Fruit fly (Drosophila melanogaster) whole organism, embryonic: ENCODE measurements around the gene wisp.
A peak's percentile ranks its signal among the peaks of the same experiment; 100 is the strongest.

Source experiments
- Ada2b ChIP-seq: fragments of 200-800 bp; sonication (Bioruptor generic); IDR thresholded peaks from 2 replicates; pipeline ENCODE4 v1.3.6; 2022; ENCODE audit warnings: missing biosample characterization, missing genetic modification characterization
- Atf3 ChIP-seq: fragments of 200-800 bp; sonication (Bioruptor generic); optimal IDR thresholded peaks from 3 replicates; lab custom pipeline; 2016; ENCODE audit warnings: missing biosample characterization, missing genetic modification characterization
- Bdp1 ChIP-seq: fragments of 200-800 bp; sonication (Bioruptor generic); optimal IDR thresholded peaks from 3 replicates; lab custom pipeline; 2016; ENCODE audit warnings: missing biosample characterization, missing genetic modification characterization
- CG10321 ChIP-seq: fragments of 200-800 bp; sonication (Bioruptor generic); IDR thresholded peaks from 2 replicates; pipeline ENCODE4 v1.3.6; 2022; ENCODE audit warnings: missing biosample characterization, missing genetic modification characterization
- CG12071 ChIP-seq: fragments of 200-800 bp; sonication (Bioruptor generic); optimal IDR thresholded peaks from 3 replicates; lab custom pipeline; 2018; ENCODE audit warnings: missing biosample characterization, mild to moderate bottlenecking, missing genetic modification characterization
- CG12104 ChIP-seq: fragments of 200-800 bp; sonication (Bioruptor generic); optimal IDR thresholded peaks from 3 replicates; lab custom pipeline; 2016; ENCODE audit warnings: missing biosample characterization, missing genetic modification characterization
- CG12219 ChIP-seq: fragments of 200-800 bp; sonication (Bioruptor generic); optimal IDR thresholded peaks from 3 replicates; lab custom pipeline; 2018; ENCODE audit warnings: missing biosample characterization, mild to moderate bottlenecking, missing genetic modification characterization
- CG12391 ChIP-seq: fragments of 200-800 bp; sonication (Bioruptor generic); optimal IDR thresholded peaks from 3 replicates; lab custom pipeline; 2018; ENCODE audit warnings: missing biosample characterization, mild to moderate bottlenecking, missing genetic modification characterization, moderate library complexity
- CG12942 ChIP-seq: fragments of 200-800 bp; sonication (Bioruptor generic); optimal IDR thresholded peaks from 3 replicates; lab custom pipeline; 2016; ENCODE audit warnings: missing biosample characterization, missing genetic modification characterization
- CG13894 ChIP-seq: fragments of 200-800 bp; sonication (Bioruptor generic); optimal IDR thresholded peaks from 3 replicates; lab custom pipeline; 2018; ENCODE audit warnings: missing biosample characterization, mild to moderate bottlenecking, missing genetic modification characterization, moderate library complexity
- CG15479 ChIP-seq: fragments of 200-800 bp; sonication (Bioruptor generic); optimal IDR thresholded peaks from 3 replicates; lab custom pipeline; 2019; ENCODE audit warnings: missing biosample characterization, mild to moderate bottlenecking, missing genetic modification characterization, moderate library complexity
- CG18011 ChIP-seq: fragments of 200-800 bp; sonication (Bioruptor generic); optimal IDR thresholded peaks from 2 replicates; lab custom pipeline; 2017; ENCODE audit warnings: missing biosample characterization, missing genetic modification characterization, mild to moderate bottlenecking, moderate library complexity, missing genotype
- CG30020 ChIP-seq: fragments of 200-800 bp; optimal IDR thresholded peaks from 2 replicates; lab custom pipeline; 2019; ENCODE audit warnings: missing biosample characterization, mild to moderate bottlenecking, missing genetic modification characterization, moderate library complexity
- CG31365 ChIP-seq: fragments of 200-800 bp; sonication (Bioruptor generic); optimal IDR thresholded peaks from 2 replicates; lab custom pipeline; 2018; ENCODE audit warnings: missing biosample characterization, mild to moderate bottlenecking, missing genetic modification characterization
- CG42726 ChIP-seq: fragments of 200-800 bp; sonication (Bioruptor generic); IDR thresholded peaks from 2 replicates; pipeline ENCODE4 v1.3.6; 2022; ENCODE audit warnings: missing biosample characterization, missing genetic modification characterization; ENCODE audit not compliant: partially characterized antibody
- CG4424 ChIP-seq: fragments of 200-800 bp; sonication (Bioruptor generic); optimal IDR thresholded peaks from 3 replicates; lab custom pipeline; 2016; ENCODE audit warnings: missing biosample characterization, missing genetic modification characterization
- CG4854 ChIP-seq: fragments of 200-800 bp; sonication (Bioruptor generic); optimal IDR thresholded peaks from 2 replicates; lab custom pipeline; 2016; ENCODE audit warnings: missing biosample characterization, missing genetic modification characterization, inconsistent platforms
- CG6813 ChIP-seq: fragments of 200-800 bp; sonication (Bioruptor generic); optimal IDR thresholded peaks from 2 replicates; lab custom pipeline; 2017; ENCODE audit warnings: missing biosample characterization, missing genetic modification characterization, mild to moderate bottlenecking, moderate library complexity, missing genetic modification reagents
- CG7987 ChIP-seq: fragments of 200-800 bp; sonication (Bioruptor generic); optimal IDR thresholded peaks from 2 replicates; lab custom pipeline; 2018; ENCODE audit warnings: missing biosample characterization, mild to moderate bottlenecking, missing genetic modification characterization, moderate library complexity
- Doc3 ChIP-seq: fragments of 200-800 bp; sonication (Bioruptor generic); IDR thresholded peaks from 3 replicates; pipeline ENCODE4 v1.3.6; 2022; ENCODE audit warnings: missing biosample characterization, missing genetic modification characterization; ENCODE audit not compliant: partially characterized antibody
- ERR ChIP-seq: fragments of 200-800 bp; sonication (Bioruptor generic); optimal IDR thresholded peaks from 2 replicates; lab custom pipeline; 2016; ENCODE audit warnings: missing biosample characterization, missing genetic modification characterization
- Eip74EF ChIP-seq, 2 experiments: fragments of 200-800 bp in 1 of 2; fragments of >200 bp in 1 of 2; sonication (Bioruptor generic) in 1 of 2; optimal IDR thresholded peaks; 2 replicates each; lab custom pipeline; 2017 to 2019; ENCODE audit warnings: missing biosample characterization in 2 of 2, missing genetic modification characterization in 2 of 2, mild to moderate bottlenecking in 1 of 2, moderate library complexity in 1 of 2
- Ets65A ChIP-seq: fragments of 200-800 bp; sonication (Bioruptor generic); peaks from one replicate; lab custom pipeline; 2016; ENCODE audit warnings: missing biosample characterization, missing genetic modification characterization
- HLH3B ChIP-seq: fragments of 200-800 bp; sonication (Bioruptor generic); IDR thresholded peaks from 2 replicates; pipeline ENCODE4 v1.3.6; 2022; ENCODE audit warnings: missing biosample characterization, missing genetic modification characterization
- Hmr ChIP-seq: fragments of 200-800 bp; sonication (Bioruptor generic); optimal IDR thresholded peaks from 3 replicates; lab custom pipeline; 2017; ENCODE audit warnings: mild to moderate bottlenecking, missing biosample characterization, missing genetic modification reagents, missing genetic modification characterization
- Hr78 ChIP-seq, 2 experiments: fragments of 200-800 bp in 1 of 2; fragments of >200 bp in 1 of 2; sonication (Bioruptor generic) in 1 of 2; optimal IDR thresholded peaks; 2 replicates each; lab custom pipeline; 2017 to 2019; ENCODE audit warnings: missing biosample characterization in 2 of 2, missing genetic modification characterization in 2 of 2, mild to moderate bottlenecking in 1 of 2, moderate library complexity in 1 of 2
- Lpt ChIP-seq: fragments of >200 bp; optimal IDR thresholded peaks from 2 replicates; lab custom pipeline; 2018; ENCODE audit warnings: missing biosample characterization, missing genetic modification characterization
- Mad ChIP-seq: fragments of 200-800 bp; sonication (Bioruptor generic); optimal IDR thresholded peaks from 2 replicates; lab custom pipeline; 2016; ENCODE audit warnings: missing biosample characterization, missing genetic modification characterization
- Med ChIP-seq: fragments of 200-800 bp; sonication (Bioruptor generic); peaks from one replicate; lab custom pipeline; 2016; ENCODE audit warnings: missing biosample characterization, missing genetic modification characterization, mild to moderate bottlenecking, inconsistent platforms, moderate library complexity
- NfI ChIP-seq: fragments of 200-800 bp; sonication (Bioruptor generic); optimal IDR thresholded peaks from 3 replicates; lab custom pipeline; 2018; ENCODE audit warnings: missing biosample characterization, mild to moderate bottlenecking, missing genetic modification characterization, moderate library complexity
- Ptx1 ChIP-seq: fragments of 200-800 bp; sonication (Bioruptor generic); IDR thresholded peaks from 2 replicates; pipeline ENCODE4 v1.3.6; 2022; ENCODE audit warnings: missing biosample characterization, missing genetic modification characterization
- Sox102F ChIP-seq: fragments of 200-800 bp; sonication (Bioruptor generic); optimal IDR thresholded peaks from 2 replicates; lab custom pipeline; 2018; ENCODE audit warnings: missing biosample characterization, mild to moderate bottlenecking, missing genetic modification characterization, moderate library complexity
- cg ChIP-seq: fragments of 200-800 bp; sonication (Bioruptor generic); optimal IDR thresholded peaks from 3 replicates; lab custom pipeline; 2019; ENCODE audit warnings: missing biosample characterization, mild to moderate bottlenecking, missing genetic modification characterization, moderate library complexity
- chn ChIP-seq: fragments of 200-800 bp; sonication (Bioruptor generic); optimal IDR thresholded peaks from 2 replicates; lab custom pipeline; 2016; ENCODE audit warnings: missing biosample characterization, missing genetic modification characterization
- disco-r ChIP-seq: fragments of 200-800 bp; sonication (Bioruptor generic); optimal IDR thresholded peaks from 2 replicates; lab custom pipeline; 2016; ENCODE audit warnings: missing biosample characterization, missing genetic modification characterization
- dysf ChIP-seq: fragments of 200-800 bp; sonication (Bioruptor generic); IDR thresholded peaks from 3 replicates; pipeline ENCODE4 v1.3.6; 2022; ENCODE audit warnings: missing biosample characterization, missing genetic modification characterization
- ems ChIP-seq: fragments of 200-800 bp; sonication (Bioruptor generic); optimal IDR thresholded peaks from 3 replicates; lab custom pipeline; 2016; ENCODE audit warnings: missing biosample characterization, missing genetic modification characterization
- en ChIP-seq: fragments of 200-800 bp; sonication (Bioruptor generic); optimal IDR thresholded peaks from 2 replicates; lab custom pipeline; 2016; ENCODE audit warnings: missing biosample characterization, missing genetic modification characterization
- ftz-f1 ChIP-seq: fragments of 200-800 bp; sonication (Bioruptor generic); optimal IDR thresholded peaks from 2 replicates; lab custom pipeline; 2016; ENCODE audit warnings: missing biosample characterization, missing genetic modification characterization
- gcm2 ChIP-seq: fragments of 200-800 bp; sonication (Bioruptor generic); optimal IDR thresholded peaks from 2 replicates; lab custom pipeline; 2016; ENCODE audit warnings: missing biosample characterization, missing genetic modification characterization
- kah ChIP-seq: fragments of 200-800 bp; sonication (Bioruptor generic); optimal IDR thresholded peaks from 2 replicates; lab custom pipeline; 2018; ENCODE audit warnings: missing biosample characterization, mild to moderate bottlenecking, missing genetic modification characterization
- knrl ChIP-seq: fragments of 200-800 bp; sonication (Bioruptor generic); IDR thresholded peaks from 3 replicates; pipeline ENCODE4 v1.3.6; 2022; ENCODE audit warnings: missing biosample characterization, missing genetic modification characterization; ENCODE audit not compliant: partially characterized antibody
- lov ChIP-seq, 2 experiments: fragments of 200-800 bp in 1 of 2; fragments of >200 bp in 1 of 2; sonication (Bioruptor generic) in 1 of 2; IDR thresholded peaks in 1 of 2; optimal IDR thresholded peaks in 1 of 2; 2 replicates in 1 of 2; 3 replicates in 1 of 2; pipeline versions ENCODE4 v1.3.6 to Lab custom; 2017 to 2022; ENCODE audit warnings: missing biosample characterization in 1 of 2, missing genetic modification characterization in 1 of 2
- org-1 ChIP-seq: fragments of 200-800 bp; sonication (Bioruptor generic); optimal IDR thresholded peaks from 2 replicates; lab custom pipeline; 2017; ENCODE audit warnings: missing biosample characterization, missing genetic modification characterization
- pzg ChIP-seq: fragments of 200-800 bp; sonication (Bioruptor generic); optimal IDR thresholded peaks from 3 replicates; lab custom pipeline; 2018; ENCODE audit warnings: missing biosample characterization, mild to moderate bottlenecking, missing genetic modification characterization, moderate library complexity
- tio ChIP-seq: fragments of 200-800 bp; sonication (Bioruptor generic); optimal IDR thresholded peaks from 2 replicates; lab custom pipeline; 2017; ENCODE audit warnings: missing biosample characterization, missing genetic modification characterization, inconsistent platforms
- trh ChIP-seq: fragments of 200-800 bp; sonication (Bioruptor generic); optimal IDR thresholded peaks from 2 replicates; lab custom pipeline; 2016; ENCODE audit warnings: missing biosample characterization, missing genetic modification characterization
- yki ChIP-seq: fragments of >200 bp; optimal IDR thresholded peaks from 3 replicates; lab custom pipeline; 2018
- zen2 ChIP-seq: fragments of 200-800 bp; sonication (Bioruptor generic); IDR thresholded peaks from 3 replicates; pipeline ENCODE4 v1.3.6; 2022; ENCODE audit warnings: missing biosample characterization, missing genetic modification characterization; ENCODE audit not compliant: partially characterized antibody
- zfh1 ChIP-seq: fragments of 200-800 bp; sonication (Bioruptor generic); IDR thresholded peaks from 3 replicates; pipeline ENCODE4 v1.3.6; 2022; ENCODE audit warnings: missing biosample characterization, missing genetic modification characterization

The wisp gene

dm6 chrX:11886976-11887375 is 6.8 kb upstream of the wisp start, which contains the start of the genes CG10353 and SelG (continued):
- TF ChIP-seq CG7987 (GFP tag; lab: Kevin White, UChicago) (peak; percentile 45), CG30020 (tag; lab: Kevin White, UChicago) (peak; percentile 28), CG12219 (GFP tag; lab: Kevin White, UChicago) (no peak), disco-r (no peak), ERR (GFP tag; lab: Kevin White, UChicago) (peak; percentile 72), ftz-f1 (peak; percentile 61), gcm2 (no peak), CG12942 (peak; percentile 36), tio (no peak), CG4854 (GFP tag; lab: Kevin White, UChicago) (no peak), Mad (no peak), CG4424 (GFP tag; lab: Kevin White, UChicago) (peak; percentile 27), lov (optimal IDR thresholded peaks at IDR 0.05; lab: Kevin White, UChicago) (no peak), lov (GFP tag; IDR thresholded peaks at IDR 0.05; lab: Robert Waterston, UW) (no peak), CG12391 (tag; lab: Kevin White, UChicago) (peak; percentile 40), CG13894 (tag; lab: Kevin White, UChicago) (peak; percentile 34), CG42726 (GFP tag; lab: Robert Waterston, UW) (peak; percentile 70; the same call in 1 of the 2 replicates), CG15479 (GFP tag; lab: Kevin White, UChicago) (no peak), CG6813 (no peak), knrl (GFP tag; lab: Robert Waterston, UW) (peak; percentile 83), Sox102F (GFP tag; lab: Kevin White, UChicago) (no peak), Atf3 (GFP tag; lab: Kevin White, UChicago) (no peak), Ptx1 (GFP tag; lab: Robert Waterston, UW) (no peak), org-1 (no peak), cg (GFP tag; lab: Kevin White, UChicago) (no peak), zen2 (GFP tag; lab: Robert Waterston, UW) (peak; percentile 90), trh (GFP tag; lab: Kevin White, UChicago) (no peak), HLH3B (GFP tag; lab: Robert Waterston, UW) (no peak), CG18011 (GFP tag; lab: Kevin White, UChicago) (no peak), Ets65A (GFP tag; lab: Kevin White, UChicago) (peak; percentile 83), Med (GFP tag; lab: Kevin White, UChicago) (peak; percentile 94), Doc3 (GFP tag; lab: Robert Waterston, UW) (peak; percentile 74; the same call in 2 of the 3 replicates), Eip74EF (GFP tag; optimal IDR thresholded peaks at IDR 0.05; lab: Kevin White, UChicago) (no peak), en (GFP tag; lab: Kevin White, UChicago) (no peak), Bdp1 (GFP tag; lab: Kevin White, UChicago) (peak; percentile 51), zfh1 (peak; percentile 42; the same call in 1 of the 3 replicates), pzg (peak; percentile 93), chn (GFP tag; lab: Kevin White, UChicago) (peak; percentile 30), CG12104 (GFP tag; lab: Kevin White, UChicago) (no peak), yki (lab: Kevin White, UChicago) (no peak), Hr78 (GFP tag; optimal IDR thresholded peaks at IDR 0.05; lab: Kevin White, UChicago) (no peak), Hmr (GFP tag; lab: Kevin White, UChicago) (peak; percentile 32), ems (GFP tag; lab: Kevin White, UChicago) (peak; percentile 35), dysf (GFP tag; lab: Robert Waterston, UW) (no peak), CG10321 (GFP tag; lab: Robert Waterston, UW) (no peak), Ada2b (GFP tag; lab: Robert Waterston, UW) (no peak), Lpt (GFP tag; lab: Kevin White, UChicago) (no peak), CG31365 (no peak), CG12071 (GFP tag; lab: Kevin White, UChicago) (no peak), kah (GFP tag; lab: Kevin White, UChicago) (no peak), NfI (peak; percentile 26)
